Fruit fly (Drosophila melanogaster): ENCODE measurements around the gene HGTX.

Gene HGTX

dm6 chr3L:14635564-14635937 is 36.2 kb upstream of the HGTX start:
- no peak for TF ChIP-seq psq (GFP tag; optimal IDR thresholded peaks at IDR 0.05)
- no peak for TF ChIP-seq pan (optimal IDR thresholded peaks at IDR 0.05)
- no peak for TF ChIP-seq rgr (GFP tag; optimal IDR thresholded peaks at IDR 0.05)
- TF ChIP-seq N (GFP tag; optimal IDR thresholded peaks at IDR 0.05) = no peak
- TF ChIP-seq Rel (GFP tag; optimal IDR thresholded peaks at IDR 0.05) = no peak
- no peak for TF ChIP-seq Rel (tag; optimal IDR thresholded peaks at IDR 0.05)
- no peak for TF ChIP-seq Myc (optimal IDR thresholded peaks at IDR 0.05)
- no peak for TF ChIP-seq Vsx2 (GFP tag; optimal IDR thresholded peaks at IDR 0.05; ENCODE audit: partially characterized antibody)
- TF ChIP-seq Dfd (GFP tag; optimal IDR thresholded peaks at IDR 0.05) = no peak
- TF ChIP-seq sv (GFP tag; optimal IDR thresholded peaks at IDR 0.05) = no peak
- TF ChIP-seq tai (GFP tag; optimal IDR thresholded peaks at IDR 0.05) = no peak
- no peak for TF ChIP-seq Dif (GFP tag; optimal IDR thresholded peaks at IDR 0.05; ENCODE audit: partially characterized antibody)
- TF ChIP-seq h (GFP tag; optimal IDR thresholded peaks at IDR 0.05) = no peak
- no peak for TF ChIP-seq jim (GFP tag; optimal IDR thresholded peaks at IDR 0.05)

- TF ChIP-seq N (GFP tag; optimal IDR thresholded peaks at IDR 0.05) (no peak), h (GFP tag; optimal IDR thresholded peaks at IDR 0.05) (peak; percentile 88), pan (optimal IDR thresholded peaks at IDR 0.05) (no peak), Hr78 (GFP tag; optimal IDR thresholded peaks at IDR 0.05) (no peak), Sp1 (GFP tag; optimal IDR thresholded peaks at IDR 0.05) (peak; percentile 92), woc (GFP tag; optimal IDR thresholded peaks at IDR 0.05) (peak; percentile 46), usp (GFP tag; optimal IDR thresholded peaks at IDR 0.05) (no peak), lola (GFP tag; optimal IDR thresholded peaks at IDR 0.05) (no peak), dl (GFP tag; optimal IDR thresholded peaks at IDR 0.05; ENCODE audit: insufficient read depth in 1 of 2, partially characterized antibody in 2 of 2) (no peak), Hr83 (GFP tag; optimal IDR thresholded peaks at IDR 0.05; ENCODE audit: poor library complexity, severe bottlenecking) (no peak), Vsx2 (GFP tag; optimal IDR thresholded peaks at IDR 0.05; ENCODE audit: partially characterized antibody) (peak; percentile 30), sv (GFP tag; optimal IDR thresholded peaks at IDR 0.05) (no peak), Dfd (GFP tag; optimal IDR thresholded peaks at IDR 0.05) (no peak), CG32264 (GFP tag; optimal IDR thresholded peaks at IDR 0.05) (no peak), sage (GFP tag; optimal IDR thresholded peaks at IDR 0.05) (peak; percentile 42), Rel (GFP tag; optimal IDR thresholded peaks at IDR 0.05) (no peak), Rel (tag; optimal IDR thresholded peaks at IDR 0.05) (peak; percentile 53), Jra (GFP tag; optimal IDR thresholded peaks at IDR 0.05) (peak; percentile 67), br (GFP tag; optimal IDR thresholded peaks at IDR 0.05) (peak; percentile 37), Hnf4 (GFP tag; optimal IDR thresholded peaks at IDR 0.05) (peak; percentile 20), dsf (GFP tag; optimal IDR thresholded peaks at IDR 0.05; ENCODE audit: borderline replicate concordance) (peak; percentile 12), fru (GFP tag; optimal IDR thresholded peaks at IDR 0.05) (peak; percentile 79), brk (GFP tag; optimal IDR thresholded peaks at IDR 0.05) (peak; percentile 70), psq (GFP tag; optimal IDR thresholded peaks at IDR 0.05) (peak; percentile 93), GATAd (GFP tag; optimal IDR thresholded peaks at IDR 0.05) (no peak), rgr (GFP tag; optimal IDR thresholded peaks at IDR 0.05) (peak; percentile 80), jim (GFP tag; optimal IDR thresholded peaks at IDR 0.05) (peak; percentile 41), Myc (optimal IDR thresholded peaks at IDR 0.05) (no peak), Mio (GFP tag; optimal IDR thresholded peaks at IDR 0.05) (no peak), ey (GFP tag; optimal IDR thresholded peaks at IDR 0.05) (peak; percentile 71), CrebA (GFP tag; optimal IDR thresholded peaks at IDR 0.05; ENCODE audit: borderline replicate concordance) (no peak), Abd-B (GFP tag; optimal IDR thresholded peaks at IDR 0.05) (no peak), CG9705 (GFP tag; optimal IDR thresholded peaks at IDR 0.05) (peak; percentile 54), Dif (GFP tag; optimal IDR thresholded peaks at IDR 0.05; ENCODE audit: partially characterized antibody) (peak; percentile 44), tai (GFP tag; optimal IDR thresholded peaks at IDR 0.05) (peak; percentile 64), dmrt93B (GFP tag; optimal IDR thresholded peaks at IDR 0.05) (peak; percentile 76), foxo (GFP tag; optimal IDR thresholded peaks at IDR 0.05) (peak in 1 of 2 experiments; percentile 87), HLH106 (tag; optimal IDR thresholded peaks at IDR 0.05) (peak; percentile 93), OdsH (GFP tag; optimal IDR thresholded peaks at IDR 0.05) (peak; percentile 80)
Measured at dm6 chr3L:14634773-14635563, 35.6 kb upstream of the HGTX start.

Measured in whole organism, wandering third instar larva.